Fruit fly (Drosophila melanogaster): ENCODE measurements around the gene kis.

- TF ChIP-seq kay (GFP tag; ENCODE audit: borderline replicate concordance) (no peak), Clk (GFP tag; optimal IDR thresholded peaks at IDR 0.05) (no peak), CG14711 (tag; optimal IDR thresholded peaks at IDR 0.05) (no peak), ovo (GFP tag; optimal IDR thresholded peaks at IDR 0.05) (no peak), cnc (optimal IDR thresholded peaks at IDR 0.05) (no peak), CG12768 (GFP tag; optimal IDR thresholded peaks at IDR 0.05) (peak; percentile 21), pad (GFP tag; optimal IDR thresholded peaks at IDR 0.05) (no peak), CG7101 (tag; optimal IDR thresholded peaks at IDR 0.05) (no peak), cic (GFP tag; optimal IDR thresholded peaks at IDR 0.05) (peak; percentile 49), tj (GFP tag; optimal IDR thresholded peaks at IDR 0.05) (peak; percentile 68), toe (GFP tag; optimal IDR thresholded peaks at IDR 0.05) (no peak)
Observed at dm6 chr2L:246656-247340, 3.8 kb downstream of the kis start.

Data from whole organism, adult.